Worm (Caenorhabditis elegans) whole organism, late embryonic: ENCODE results near the gene K09D9.3.

Source experiments
- C08G9.2 ChIP-seq: sonication (generic microtip); optimal IDR thresholded peaks from 2 replicates; lab custom pipeline; 2016; ENCODE audit warnings: mild to moderate bottlenecking, missing genetic modification characterization, moderate library complexity, missing compliant biosample characterization
- ceh-31 ChIP-seq: sonication (generic microtip); optimal IDR thresholded peaks from 2 replicates; lab custom pipeline; 2016; ENCODE audit warnings: missing genetic modification characterization, missing compliant biosample characterization
- fkh-10 ChIP-seq: fragments of 150-350 bp; optimal IDR thresholded peaks from 2 replicates; lab custom pipeline; 2014; ENCODE audit warnings: missing biosample characterization, missing genetic modification reagents, missing genetic modification characterization
- hlh-30 ChIP-seq: sonication (generic microtip); optimal IDR thresholded peaks from 2 replicates; lab custom pipeline; 2017; ENCODE audit warnings: antibody characterized with exemption, missing genetic modification characterization, missing compliant biosample characterization; ENCODE audit not compliant: insufficient read depth
- hlh-8 ChIP-seq: sonication (generic microtip); optimal IDR thresholded peaks from 2 replicates; lab custom pipeline; 2016; ENCODE audit warnings: missing genotype, missing genetic modification characterization, missing compliant biosample characterization
- nfya-1 ChIP-seq: sonication (generic microtip); optimal IDR thresholded peaks from 2 replicates; lab custom pipeline; 2017; ENCODE audit warnings: missing genetic modification characterization, mild to moderate bottlenecking, missing compliant biosample characterization, antibody characterized with exemption, moderate library complexity
- nhr-11 ChIP-seq: fragments of 150-350 bp; optimal IDR thresholded peaks from 2 replicates; lab custom pipeline; 2014; ENCODE audit warnings: missing biosample characterization, missing genetic modification characterization
- pqm-1 ChIP-seq: sonication (generic microtip); optimal IDR thresholded peaks from 2 replicates; lab custom pipeline; 2016; ENCODE audit warnings: missing genetic modification characterization, missing compliant biosample characterization
- sdc-2 ChIP-seq: sonication (generic microtip); optimal IDR thresholded peaks from 2 replicates; lab custom pipeline; 2016; ENCODE audit warnings: missing genotype, missing genetic modification characterization, missing compliant biosample characterization
- sox-4 ChIP-seq: sonication (generic microtip); optimal IDR thresholded peaks from 2 replicates; lab custom pipeline; 2017; ENCODE audit warnings: mild to moderate bottlenecking, missing genetic modification characterization, inconsistent platforms, missing compliant biosample characterization

DNA sequence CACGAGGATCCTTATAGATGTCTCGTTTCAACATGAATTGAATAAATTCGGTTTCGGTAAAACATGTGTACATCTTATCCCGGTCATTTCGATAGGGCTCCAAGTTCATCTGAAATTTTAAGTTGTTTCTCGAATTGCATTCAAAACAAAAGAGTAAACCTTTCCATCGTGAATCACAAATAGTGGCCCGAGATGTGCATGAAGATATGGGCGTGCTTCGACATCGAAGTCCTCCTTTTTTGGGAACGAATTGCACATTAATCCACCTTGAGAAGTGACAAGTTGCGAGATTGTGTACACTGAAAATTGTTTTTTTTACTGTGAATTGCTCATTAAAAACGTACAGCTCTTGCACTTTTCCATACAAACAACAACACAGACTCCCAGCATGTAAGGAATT is 36.9 kb downstream of the K09D9.3 start:
- TF ChIP-seq pqm-1 (tag; lab: Kevin White, UChicago) (no peak), fkh-10 (GFP tag; lab: Kevin White, UChicago) (no peak), nfya-1 (tag; lab: Kevin White, UChicago) (no peak), sox-4 (tag; lab: Kevin White, UChicago) (no peak), C08G9.2 (tag; lab: Kevin White, UChicago) (no peak), hlh-8 (tag; lab: Kevin White, UChicago) (no peak), sdc-2 (no peak), hlh-30 (tag; lab: Kevin White, UChicago) (no peak), ceh-31 (tag; lab: Kevin White, UChicago) (no peak), nhr-11 (tag; lab: Kevin White, UChicago) (no peak)
